Fruit fly (Drosophila melanogaster): ENCODE measurements around the gene Drsl3.

Gene Drsl3

DNA sequence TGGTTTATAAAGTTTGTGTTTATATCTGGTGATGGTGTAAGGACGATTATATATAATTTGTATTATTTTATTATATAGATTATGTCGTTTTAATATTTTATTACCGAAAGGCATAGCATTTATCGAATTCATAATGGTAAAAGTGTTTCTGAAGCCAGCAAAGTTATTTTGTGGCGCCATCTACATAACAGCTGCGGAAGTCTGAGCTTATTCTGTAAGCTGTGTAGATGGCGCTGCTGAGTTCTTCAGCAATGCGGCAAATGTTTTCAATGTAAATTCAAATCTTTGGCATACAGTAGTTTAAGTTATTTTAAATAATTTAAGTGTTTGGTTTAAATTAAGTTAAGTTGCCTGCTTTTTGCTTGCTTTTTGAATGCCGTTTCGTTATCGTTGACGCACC lies 26.4 kb upstream of the Drsl3 start (continued):
- peak; percentile 29; the same call in 1 of the 4 replicates for TF ChIP-seq Gug (GFP tag; IDR thresholded peaks at IDR 0.05)
- no peak for TF ChIP-seq gcm (GFP tag; optimal IDR thresholded peaks at IDR 0.05)
- TF ChIP-seq CG7928 (GFP tag; optimal IDR thresholded peaks at IDR 0.05), result no peak
- TF ChIP-seq CG14965 (GFP tag; optimal IDR thresholded peaks at IDR 0.05; ENCODE audit: borderline replicate concordance), result no peak
- no peak for TF ChIP-seq eyg (GFP tag; optimal IDR thresholded peaks at IDR 0.05)
- TF ChIP-seq fd3F (GFP tag; optimal IDR thresholded peaks at IDR 0.05), result no peak
- TF ChIP-seq CG10654 (GFP tag; optimal IDR thresholded peaks at IDR 0.05), result peak; percentile 35
- TF ChIP-seq CG4282 (GFP tag; optimal IDR thresholded peaks at IDR 0.05), result no peak
- peak; percentile 32 for TF ChIP-seq Fer3 (tag; optimal IDR thresholded peaks at IDR 0.05)
- no peak for TF ChIP-seq bcd (GFP tag; optimal IDR thresholded peaks at IDR 0.05)
- TF ChIP-seq CG8281 (tag; optimal IDR thresholded peaks at IDR 0.05), result no peak
- peak; percentile 42; the same call in 1 of the 3 replicates for TF ChIP-seq H15 (GFP tag; IDR thresholded peaks at IDR 0.05)
- TF ChIP-seq crp (GFP tag; optimal IDR thresholded peaks at IDR 0.05), result no peak
- TF ChIP-seq Hand (GFP tag; optimal IDR thresholded peaks at IDR 0.05), result no peak
- TF ChIP-seq Lhr (GFP tag; optimal IDR thresholded peaks at IDR 0.05), result no peak
- TF ChIP-seq CG11398 (GFP tag; optimal IDR thresholded peaks at IDR 0.05), result no peak
- no peak for TF ChIP-seq CG6813 (GFP tag; optimal IDR thresholded peaks at IDR 0.05)
- TF ChIP-seq Rx (GFP tag; IDR thresholded peaks at IDR 0.05), result no peak
- TF ChIP-seq CG17829 (tag; optimal IDR thresholded peaks at IDR 0.05), result peak; percentile 46
- no peak for TF ChIP-seq luna (GFP tag; optimal IDR thresholded peaks at IDR 0.05)
- TF ChIP-seq tna (GFP tag; IDR thresholded peaks at IDR 0.05; ENCODE audit: partially characterized antibody), result no peak
- TF ChIP-seq Trl (optimal IDR thresholded peaks at IDR 0.05), result no peak
- TF ChIP-seq Trl (GFP tag; optimal IDR thresholded peaks at IDR 0.05), result no peak
- TF ChIP-seq Lpt (GFP tag; optimal IDR thresholded peaks at IDR 0.05), result no peak
- TF ChIP-seq HLH4C (GFP tag; IDR thresholded peaks at IDR 0.05; ENCODE audit: partially characterized antibody), result no peak
- TF ChIP-seq wor (GFP tag; IDR thresholded peaks at IDR 0.05), result no peak
- no peak for TF ChIP-seq HmgD (GFP tag; optimal IDR thresholded peaks at IDR 0.05)
- TF ChIP-seq lab (GFP tag; optimal IDR thresholded peaks at IDR 0.05), result no peak
- TF ChIP-seq CG11695 (GFP tag; IDR thresholded peaks at IDR 0.05), result no peak
- no peak for TF ChIP-seq CG6791 (GFP tag; IDR thresholded peaks at IDR 0.05; ENCODE audit: partially characterized antibody)
- TF ChIP-seq Ravus (GFP tag; IDR thresholded peaks at IDR 0.05), result no peak
- TF ChIP-seq ken (GFP tag; IDR thresholded peaks at IDR 0.05), result no peak
- no peak for TF ChIP-seq CG3995 (GFP tag; optimal IDR thresholded peaks at IDR 0.05)
- TF ChIP-seq Rfx (GFP tag; IDR thresholded peaks at IDR 0.05), result peak; percentile 83
- TF ChIP-seq CG10267 (tag; optimal IDR thresholded peaks at IDR 0.05), result no peak
- TF ChIP-seq CG9797 (GFP tag; optimal IDR thresholded peaks at IDR 0.05), result no peak
- TF ChIP-seq CG17359 (tag; optimal IDR thresholded peaks at IDR 0.05), result peak; percentile 55
- TF ChIP-seq CG6254 (GFP tag; optimal IDR thresholded peaks at IDR 0.05), result no peak
- TF ChIP-seq CG2129 (GFP tag; IDR thresholded peaks at IDR 0.05; ENCODE audit: partially characterized antibody), result no peak
- TF ChIP-seq MTF-1 (GFP tag; optimal IDR thresholded peaks at IDR 0.05; ENCODE audit: borderline replicate concordance), result peak; percentile 32
- TF ChIP-seq zen (tag; optimal IDR thresholded peaks at IDR 0.05), result no peak
- TF ChIP-seq CG10209 (GFP tag; optimal IDR thresholded peaks at IDR 0.05), result no peak
- TF ChIP-seq Usf (GFP tag; optimal IDR thresholded peaks at IDR 0.05), result no peak
- TF ChIP-seq abd-A (tag; optimal IDR thresholded peaks at IDR 0.05), result no peak
- TF ChIP-seq CTCF (GFP tag; optimal IDR thresholded peaks at IDR 0.05), result peak; percentile 98
- peak; percentile 56; the same call in 2 of the 3 replicates for TF ChIP-seq dysf (GFP tag; IDR thresholded peaks at IDR 0.05)
- TF ChIP-seq CG42726 (GFP tag; IDR thresholded peaks at IDR 0.05; ENCODE audit: partially characterized antibody), result peak; percentile 33; the same call in 1 of the 2 replicates
- no peak for TF ChIP-seq btn (GFP tag; optimal IDR thresholded peaks at IDR 0.05)
- no peak for TF ChIP-seq fru (optimal IDR thresholded peaks at IDR 0.05)
- TF ChIP-seq slp2 (GFP tag; optimal IDR thresholded peaks at IDR 0.05), result no peak
- TF ChIP-seq slbo (GFP tag; IDR thresholded peaks at IDR 0.05), result peak; percentile 79
- no peak for TF ChIP-seq sd (tag; optimal IDR thresholded peaks at IDR 0.05)
